Fruit fly (Drosophila melanogaster) Kc167 (cell line): ENCODE measurements around the gene Hecw.

Experiments
- Myc ChIP-seq: fragments of >200 bp; optimal IDR thresholded peaks from 2 replicates; lab custom pipeline; 2017; ENCODE audit warnings: missing external identifiers
- Sin3A ChIP-seq: fragments of >200 bp; optimal IDR thresholded peaks from 2 replicates; lab custom pipeline; 2018; ENCODE audit warnings: missing external identifiers
- h ChIP-seq: fragments of >200 bp; optimal IDR thresholded peaks from 3 replicates; lab custom pipeline; 2018; ENCODE audit warnings: missing external identifiers
- insv ChIP-seq: fragments of >200 bp; optimal IDR thresholded peaks from 3 replicates; lab custom pipeline; 2018; ENCODE audit warnings: missing external identifiers
- psq ChIP-seq: fragments of >200 bp; optimal IDR thresholded peaks from 2 replicates; lab custom pipeline; 2017; ENCODE audit warnings: missing external identifiers
- ttk ChIP-seq: sonication (Bioruptor generic); optimal IDR thresholded peaks from 2 replicates; lab custom pipeline; 2017; ENCODE audit warnings: missing external identifiers

dm6 chrX:9655989-9656713, 47.4 kb downstream of the Hecw start:
- TF ChIP-seq h (no peak), psq (no peak), insv (lab: Kevin White, UChicago) (no peak), ttk (lab: Kevin White, UChicago) (no peak), Myc (lab: Kevin White, UChicago) (no peak), Sin3A (lab: Kevin White, UChicago) (no peak)
